Worm (Caenorhabditis elegans) whole organism, L4 larva: ENCODE data around the gene rpl-39.
A peak's percentile ranks its signal among the peaks of the same experiment; 100 is the strongest.

ENCODE experiments used
- F10B5.3 ChIP-seq: sonication (generic microtip); optimal IDR thresholded peaks from 2 replicates; lab custom pipeline; 2016; ENCODE audit warnings: mild to moderate bottlenecking, missing genetic modification characterization, missing compliant biosample characterization
- F49E8.2 ChIP-seq: sonication (generic microtip); optimal IDR thresholded peaks from 2 replicates; lab custom pipeline; 2016; ENCODE audit warnings: missing compliant biosample characterization, mild to moderate bottlenecking, missing genetic modification characterization, borderline replicate concordance
- T26A8.4 ChIP-seq: fragments of 200-800 bp; sonication (Bioruptor generic); IDR thresholded peaks from 2 replicates; pipeline ENCODE4 v1.3.6; 2022; ENCODE audit warnings: missing genetic modification characterization, missing compliant biosample characterization
- Y48G9A.11 ChIP-seq: fragments of 200-800 bp; sonication (Bioruptor generic); IDR thresholded peaks from 2 replicates; pipeline ENCODE4 v1.3.6; 2022; ENCODE audit warnings: missing genetic modification reagents, missing genetic modification characterization, missing compliant biosample characterization
- Y5F2A.4 ChIP-seq: fragments of 200-800 bp; sonication (Bioruptor generic); optimal IDR thresholded peaks from 2 replicates; lab custom pipeline; 2018; ENCODE audit warnings: mild to moderate bottlenecking, missing genetic modification characterization, missing compliant biosample characterization
- ZK546.5 ChIP-seq, 2 experiments: sonication (generic microtip); optimal IDR thresholded peaks; 2 replicates each; lab custom pipeline; 2017; ENCODE audit warnings: missing biosample characterization in 2 of 2, missing genetic modification characterization in 2 of 2
- ceh-28 ChIP-seq: fragments of 150-350 bp; optimal IDR thresholded peaks from 2 replicates; lab custom pipeline; 2014; ENCODE audit warnings: missing biosample characterization, missing genetic modification reagents, missing genetic modification characterization
- ceh-44 ChIP-seq: fragments of 200-800 bp; sonication (Bioruptor generic); IDR thresholded peaks from 2 replicates; pipeline ENCODE4 v1.3.6; 2022; ENCODE audit warnings: missing genetic modification reagents, missing genetic modification characterization, missing compliant biosample characterization
- ceh-62 ChIP-seq: sonication (generic microtip); optimal IDR thresholded peaks from 2 replicates; lab custom pipeline; 2017; ENCODE audit warnings: missing biosample characterization, missing genetic modification characterization
- ceh-82 ChIP-seq: sonication (generic microtip); optimal IDR thresholded peaks from 2 replicates; lab custom pipeline; 2017; ENCODE audit warnings: missing biosample characterization, missing genetic modification characterization
- daf-16 ChIP-seq, 3 experiments: sonication (generic microtip); optimal IDR thresholded peaks; 2 replicates each; lab custom pipeline; 2016 to 2017; ENCODE audit warnings: missing genetic modification characterization in 3 of 3, missing genetic modification reagents in 3 of 3, mild to moderate bottlenecking in 2 of 3, missing compliant biosample characterization in 2 of 3, missing biosample characterization in 1 of 3, moderate library complexity in 1 of 3
- daf-19 ChIP-seq: fragments of 200-800 bp; sonication (Bioruptor generic); conservative IDR thresholded peaks from 2 replicates; pipeline ENCODE4 v1.3.6; 2022; ENCODE audit warnings: missing genetic modification characterization, missing compliant biosample characterization
- daf-8 ChIP-seq: fragments of 200-800 bp; sonication (Bioruptor generic); IDR thresholded peaks from 2 replicates; pipeline ENCODE4 v1.3.6; 2022; ENCODE audit warnings: missing genetic modification characterization, missing compliant biosample characterization
- dmd-6 ChIP-seq: fragments of 200-800 bp; sonication (Bioruptor generic); IDR thresholded peaks from 2 replicates; pipeline ENCODE4 v1.3.6; 2022; ENCODE audit warnings: missing genetic modification reagents, missing genetic modification characterization, missing compliant biosample characterization
- dmd-9 ChIP-seq: fragments of 200-800 bp; sonication (Bioruptor generic); IDR thresholded peaks from 2 replicates; pipeline ENCODE4 v1.3.6; 2022; ENCODE audit warnings: missing genetic modification reagents, missing genetic modification characterization, missing compliant biosample characterization
- dpl-1 ChIP-seq: fragments of 150-350 bp; optimal IDR thresholded peaks from 2 replicates; lab custom pipeline; 2014; ENCODE audit warnings: missing biosample characterization, missing genetic modification reagents, missing genetic modification characterization
- dve-1 ChIP-seq: sonication (generic microtip); optimal IDR thresholded peaks from 2 replicates; lab custom pipeline; 2017; ENCODE audit warnings: antibody characterized with exemption, mild to moderate bottlenecking, missing genetic modification characterization, missing compliant biosample characterization; ENCODE audit not compliant: insufficient read depth
- egl-43 ChIP-seq: fragments of 200-800 bp; sonication (Bioruptor generic); IDR thresholded peaks from 2 replicates; pipeline ENCODE4 v1.3.6; 2022; ENCODE audit warnings: missing genetic modification reagents, missing genetic modification characterization, missing compliant biosample characterization
- fos-1 ChIP-seq: fragments of 150-350 bp; optimal IDR thresholded peaks from 2 replicates; lab custom pipeline; 2014; ENCODE audit warnings: missing biosample characterization, missing genetic modification characterization
- hif-1 ChIP-seq, 2 experiments: sonication (generic microtip); optimal IDR thresholded peaks; 2 replicates each; lab custom pipeline; 2016 to 2017; ENCODE audit warnings: missing compliant biosample characterization in 2 of 2, missing genetic modification characterization in 2 of 2, missing genetic modification reagents in 2 of 2, missing genotype in 2 of 2, mild to moderate bottlenecking in 1 of 2
- hlh-30 ChIP-seq: sonication (generic microtip); optimal IDR thresholded peaks from 2 replicates; lab custom pipeline; 2017; ENCODE audit warnings: antibody characterized with exemption, mild to moderate bottlenecking, missing genetic modification characterization, missing compliant biosample characterization; ENCODE audit not compliant: insufficient read depth
- hmg-1.1 ChIP-seq: fragments of 200-800 bp; sonication (Bioruptor generic); IDR thresholded peaks from 2 replicates; pipeline ENCODE4 v1.3.6; 2022; ENCODE audit warnings: missing genetic modification reagents, missing genetic modification characterization, missing compliant biosample characterization
- lin-29 ChIP-seq: fragments of 200-800 bp; sonication (Bioruptor generic); IDR thresholded peaks from 2 replicates; pipeline ENCODE4 v1.3.6; 2022; ENCODE audit warnings: missing genetic modification reagents, missing genetic modification characterization, missing compliant biosample characterization
- lin-38 ChIP-seq: fragments of 200-800 bp; sonication (Bioruptor generic); IDR thresholded peaks from 2 replicates; pipeline ENCODE4 v1.3.6; 2022; ENCODE audit warnings: missing genetic modification reagents, missing genetic modification characterization, missing compliant biosample characterization
- madf-5 ChIP-seq, 2 experiments: fragments of 200-800 bp; sonication (Bioruptor generic); IDR thresholded peaks; 2 replicates each; pipeline ENCODE4 v1.3.6; 2022; ENCODE audit warnings: missing compliant biosample characterization in 2 of 2, missing genetic modification characterization in 2 of 2
- mdl-1 ChIP-seq, 2 experiments: fragments of 150-350 bp in 1 of 2; sonication (generic microtip) in 1 of 2; optimal IDR thresholded peaks; 2 replicates each; lab custom pipeline; 2014 to 2017; ENCODE audit warnings: missing biosample characterization in 2 of 2, missing genetic modification characterization in 2 of 2
- mep-1 ChIP-seq: fragments of 150-350 bp; sonication (generic microtip); optimal IDR thresholded peaks from 3 replicates; lab custom pipeline; 2014; ENCODE audit warnings: missing biosample characterization, missing genetic modification characterization
- mxl-2 ChIP-seq: fragments of 200-800 bp; sonication (Bioruptor generic); conservative IDR thresholded peaks from 2 replicates; pipeline ENCODE4 v1.3.6; 2022; ENCODE audit warnings: missing genetic modification reagents, missing genetic modification characterization, missing compliant biosample characterization
- mxl-3 ChIP-seq: fragments of 200-800 bp; sonication (Bioruptor generic); optimal IDR thresholded peaks from 2 replicates; lab custom pipeline; 2018; ENCODE audit warnings: mild to moderate bottlenecking, missing genetic modification characterization, missing compliant biosample characterization
- nhr-102 ChIP-seq: sonication (generic microtip); optimal IDR thresholded peaks from 2 replicates; lab custom pipeline; 2016; ENCODE audit warnings: mild to moderate bottlenecking, missing genetic modification characterization, moderate library complexity, missing compliant biosample characterization
- nhr-11 ChIP-seq: fragments of 150-350 bp; optimal IDR thresholded peaks from 2 replicates; lab custom pipeline; 2014; ENCODE audit warnings: missing biosample characterization, missing genetic modification characterization
- nhr-237 ChIP-seq: sonication (generic microtip); optimal IDR thresholded peaks from 2 replicates; lab custom pipeline; 2017; ENCODE audit warnings: missing biosample characterization, missing genetic modification characterization
- nhr-25 ChIP-seq: sonication (generic microtip); optimal IDR thresholded peaks from 2 replicates; lab custom pipeline; 2017; ENCODE audit warnings: missing genetic modification characterization, mild to moderate bottlenecking, missing compliant biosample characterization, antibody characterized with exemption, moderate library complexity, borderline replicate concordance; ENCODE audit not compliant: insufficient read depth
- nhr-41 ChIP-seq: fragments of 200-800 bp; sonication (Bioruptor generic); IDR thresholded peaks from 2 replicates; pipeline ENCODE4 v1.3.6; 2022; ENCODE audit warnings: missing genetic modification reagents, missing genetic modification characterization, missing compliant biosample characterization
- nhr-42 ChIP-seq: fragments of 200-800 bp; sonication (Bioruptor generic); IDR thresholded peaks from 2 replicates; pipeline ENCODE4 v1.3.6; 2022; ENCODE audit warnings: missing genetic modification characterization, missing compliant biosample characterization
- nhr-48 ChIP-seq: sonication (generic microtip); optimal IDR thresholded peaks from 2 replicates; lab custom pipeline; 2016; ENCODE audit warnings: mild to moderate bottlenecking, missing genetic modification characterization, missing compliant biosample characterization
- nhr-6 ChIP-seq: fragments of 150-350 bp; optimal IDR thresholded peaks from 2 replicates; lab custom pipeline; 2014; ENCODE audit warnings: missing biosample characterization, missing genetic modification characterization
- nhr-77 ChIP-seq: fragments of 150-350 bp; optimal IDR thresholded peaks from 2 replicates; lab custom pipeline; 2014; ENCODE audit warnings: missing biosample characterization, missing genetic modification characterization
- pha-4 ChIP-seq, 2 experiments: fragments of 150-350 bp in 1 of 2; fragments of 200-800 bp in 1 of 2; sonication (Bioruptor generic) in 1 of 2; IDR thresholded peaks in 1 of 2; optimal IDR thresholded peaks in 1 of 2; 2 replicates each; pipeline versions ENCODE4 v1.3.6 to Lab custom; 2014 to 2022; ENCODE audit warnings: missing genetic modification characterization in 2 of 2, missing genetic modification reagents in 2 of 2, missing biosample characterization in 1 of 2, missing compliant biosample characterization in 1 of 2
- pqm-1 ChIP-seq: sonication (generic microtip); optimal IDR thresholded peaks from 2 replicates; lab custom pipeline; 2017; ENCODE audit warnings: missing biosample characterization, missing genetic modification characterization
- rbr-2 ChIP-seq: sonication (generic microtip); optimal IDR thresholded peaks from 2 replicates; lab custom pipeline; 2016; ENCODE audit warnings: missing genotype, missing genetic modification characterization, missing compliant biosample characterization
- saeg-2 ChIP-seq: fragments of 200-800 bp; sonication (Bioruptor generic); IDR thresholded peaks from 2 replicates; pipeline ENCODE4 v1.3.6; 2022; ENCODE audit warnings: missing genetic modification reagents, missing genetic modification characterization, missing compliant biosample characterization
- snpc-4 ChIP-seq: fragments of 150-350 bp; optimal IDR thresholded peaks from 2 replicates; lab custom pipeline; 2014; ENCODE audit warnings: missing biosample characterization, missing genetic modification characterization
- tag-97 ChIP-seq: fragments of 200-800 bp; sonication (Bioruptor generic); IDR thresholded peaks from 2 replicates; pipeline ENCODE4 v1.3.6; 2022; ENCODE audit warnings: missing genetic modification characterization, missing compliant biosample characterization
- unc-39 ChIP-seq: sonication (generic microtip); optimal IDR thresholded peaks from 2 replicates; lab custom pipeline; 2017; ENCODE audit warnings: missing biosample characterization, missing genetic modification characterization
- zag-1 ChIP-seq: fragments of 150-350 bp; optimal IDR thresholded peaks from 2 replicates; lab custom pipeline; 2014; ENCODE audit warnings: missing biosample characterization, missing genetic modification characterization
- zip-11 ChIP-seq: fragments of 200-800 bp; sonication (Bioruptor generic); IDR thresholded peaks from 2 replicates; pipeline ENCODE4 v1.3.6; 2022; ENCODE audit warnings: missing genetic modification characterization, missing compliant biosample characterization
- ztf-7 ChIP-seq: fragments of 150-350 bp; optimal IDR thresholded peaks from 2 replicates; lab custom pipeline; 2014; ENCODE audit warnings: missing biosample characterization, missing genetic modification characterization

The rpl-39 gene

DNA sequence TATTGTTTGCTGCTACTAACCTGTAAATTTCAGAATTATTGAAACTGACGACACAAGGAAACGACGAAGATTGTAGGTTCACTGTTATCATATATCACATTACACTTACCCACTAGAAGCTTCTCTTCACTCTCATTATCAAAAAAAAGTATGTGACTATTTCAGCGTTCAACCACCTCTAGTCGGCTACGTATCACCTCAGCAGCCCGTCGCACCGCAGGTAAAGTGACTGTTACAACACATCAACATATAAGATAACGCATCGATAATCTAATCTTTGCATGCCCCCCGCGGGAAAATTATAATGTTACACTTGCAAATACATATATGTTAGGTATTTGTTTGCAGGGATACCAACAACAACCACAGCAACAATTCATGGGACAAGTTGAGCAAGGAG lies 10.8 kb upstream of the rpl-39 start (continued):
- TF ChIP-seq fos-1 (no peak), dmd-9 (GFP tag; lab: Robert Waterston, UW) (no peak), lin-38 (no peak), ZK546.5 (tag; optimal IDR thresholded peaks at IDR 0.05; lab: Kevin White, UChicago) (no peak), Y5F2A.4 (GFP tag; lab: Kevin White, UChicago) (no peak), hif-1 (tag; optimal IDR thresholded peaks at IDR 0.05; lab: Kevin White, UChicago) (no peak), Y48G9A.11 (no peak), lin-29 (GFP tag; lab: Robert Waterston, UW) (no peak), pqm-1 (peak; percentile 83), nhr-48 (tag; lab: Kevin White, UChicago) (peak; percentile 52), daf-19 (no peak), nhr-42 (no peak), hmg-1.1 (no peak), dpl-1 (GFP tag; lab: Kevin White, UChicago) (no peak), ceh-62 (no peak), snpc-4 (tag; lab: Kevin White, UChicago) (no peak), rbr-2 (tag; lab: Kevin White, UChicago) (no peak), egl-43 (GFP tag; lab: Robert Waterston, UW) (no peak), zip-11 (GFP tag; lab: Robert Waterston, UW) (no peak), ceh-44 (GFP tag; lab: Robert Waterston, UW) (no peak), daf-16 (GFP tag; optimal IDR thresholded peaks at IDR 0.05; lab: Kevin White, UChicago) (no peak), daf-16 (tag; optimal IDR thresholded peaks at IDR 0.05; lab: Kevin White, UChicago) (peak; percentile 67), saeg-2 (no peak), ztf-7 (tag; lab: Kevin White, UChicago) (no peak), hlh-30 (tag; lab: Kevin White, UChicago) (peak; percentile 57), mdl-1 (tag; optimal IDR thresholded peaks at IDR 0.05; lab: Kevin White, UChicago) (no peak), mxl-2 (no peak), dve-1 (tag; lab: Kevin White, UChicago) (peak; percentile 71), nhr-77 (tag; lab: Kevin White, UChicago) (no peak), nhr-237 (no peak), F10B5.3 (tag; lab: Kevin White, UChicago) (no peak), unc-39 (tag; lab: Kevin White, UChicago) (no peak), nhr-25 (tag; lab: Kevin White, UChicago) (no peak), nhr-6 (tag; lab: Kevin White, UChicago) (no peak), ceh-82 (no peak), F49E8.2 (no peak), T26A8.4 (GFP tag; lab: Robert Waterston, UW) (peak; percentile 44; the same call in 1 of the 2 replicates), pha-4 (GFP tag; IDR thresholded peaks at IDR 0.05; lab: Robert Waterston, UW) (peak; percentile 41; the same call in 1 of the 2 replicates), pha-4 (tag; optimal IDR thresholded peaks at IDR 0.05; lab: Kevin White, UChicago) (no peak), zag-1 (tag; lab: Kevin White, UChicago) (no peak), mxl-3 (peak; percentile 13), mep-1 (tag; lab: Kevin White, UChicago) (no peak), nhr-102 (tag; lab: Kevin White, UChicago) (no peak), nhr-41 (GFP tag; lab: Robert Waterston, UW) (no peak), ceh-28 (no peak), tag-97 (GFP tag; lab: Robert Waterston, UW) (no peak), nhr-11 (tag; lab: Kevin White, UChicago) (no peak), madf-5 (GFP tag; IDR thresholded peaks at IDR 0.05; lab: Robert Waterston, UW) (no peak), dmd-6 (GFP tag; lab: Robert Waterston, UW) (peak; percentile 50), daf-8 (GFP tag; lab: Robert Waterston, UW) (no peak)
- TF ChIP-seq, all 104 proteins: peak for 13
